Worm (Caenorhabditis elegans) whole organism, early embryonic: ENCODE results near the gene byn-1.

Source experiments
- B0310.2 ChIP-seq: sonication (generic microtip); optimal IDR thresholded peaks from 2 replicates; lab custom pipeline; 2016; ENCODE audit warnings: mild to moderate bottlenecking, missing genetic modification characterization, missing compliant biosample characterization
- F13C5.2 ChIP-seq: sonication (generic microtip); optimal IDR thresholded peaks from 2 replicates; lab custom pipeline; 2017; ENCODE audit warnings: mild to moderate bottlenecking, missing genetic modification characterization, inconsistent platforms, missing compliant biosample characterization
- aly-1 ChIP-seq: sonication (generic microtip); optimal IDR thresholded peaks from 2 replicates; lab custom pipeline; 2016; ENCODE audit warnings: missing genetic modification characterization, missing compliant biosample characterization
- ama-1 ChIP-seq: fragments of 150-350 bp; optimal IDR thresholded peaks from 2 replicates; lab custom pipeline; 2014
- ceh-13 ChIP-seq: fragments of 200-800 bp; sonication (Bioruptor generic); optimal IDR thresholded peaks from 2 replicates; lab custom pipeline; 2018; ENCODE audit warnings: mild to moderate bottlenecking, missing genetic modification characterization, missing compliant biosample characterization
- ceh-36 ChIP-seq: sonication (generic microtip); optimal IDR thresholded peaks from 2 replicates; lab custom pipeline; 2016; ENCODE audit warnings: missing genetic modification characterization, inconsistent platforms, missing compliant biosample characterization
- ets-7 ChIP-seq: sonication (generic microtip); optimal IDR thresholded peaks from 2 replicates; lab custom pipeline; 2016; ENCODE audit warnings: missing genotype, missing genetic modification characterization, missing compliant biosample characterization
- flt-1 ChIP-seq: fragments of 200-800 bp; sonication (Bioruptor generic); IDR thresholded peaks from 2 replicates; pipeline ENCODE4 v1.3.6; 2022; ENCODE audit warnings: missing genetic modification characterization, missing compliant biosample characterization
- hmbx-1 ChIP-seq: sonication (generic microtip); optimal IDR thresholded peaks from 2 replicates; lab custom pipeline; 2016; ENCODE audit warnings: mild to moderate bottlenecking, missing genetic modification characterization, missing compliant biosample characterization
- hmg-4 ChIP-seq: fragments of 200-800 bp; sonication (Bioruptor generic); optimal IDR thresholded peaks from 2 replicates; lab custom pipeline; 2018; ENCODE audit warnings: mild to moderate bottlenecking, missing genetic modification characterization, missing compliant biosample characterization
- hnd-1 ChIP-seq: sonication (generic microtip); optimal IDR thresholded peaks from 2 replicates; lab custom pipeline; 2016; ENCODE audit warnings: missing genetic modification characterization, missing compliant biosample characterization
- pes-1 ChIP-seq: fragments of 200-800 bp; sonication (Bioruptor generic); IDR thresholded peaks from 2 replicates; pipeline ENCODE4 v1.3.6; 2022; ENCODE audit warnings: missing genetic modification reagents, missing genetic modification characterization, missing compliant biosample characterization
- scrt-1 ChIP-seq: fragments of 200-800 bp; sonication (Bioruptor generic); IDR thresholded peaks from 2 replicates; pipeline ENCODE4 v1.3.6; 2022; ENCODE audit warnings: missing genetic modification characterization, missing compliant biosample characterization
- sea-1 ChIP-seq: fragments of 200-800 bp; sonication (Bioruptor generic); conservative IDR thresholded peaks from 2 replicates; pipeline ENCODE4 v1.3.6; 2022; ENCODE audit warnings: missing genetic modification characterization, missing compliant biosample characterization
- tbx-11 ChIP-seq: fragments of 200-800 bp; sonication (Bioruptor generic); IDR thresholded peaks from 2 replicates; pipeline ENCODE4 v1.3.6; 2022; ENCODE audit warnings: missing genetic modification characterization, missing compliant biosample characterization
- tbx-37 ChIP-seq: fragments of 200-800 bp; sonication (Bioruptor generic); conservative IDR thresholded peaks from 2 replicates; pipeline ENCODE4 v1.3.6; 2022; ENCODE audit warnings: missing genetic modification reagents, missing genetic modification characterization, missing compliant biosample characterization
- tra-4 ChIP-seq: sonication (generic microtip); optimal IDR thresholded peaks from 2 replicates; lab custom pipeline; 2017; ENCODE audit warnings: missing genetic modification characterization, missing compliant biosample characterization

Gene byn-1

ce11 chrIII:6945747-6946146 lies 13.9 kb downstream of the byn-1 start, which contains the start of gene abu-13:
abu-13 (minus strand) TSS chrIII:6945898.
- TF ChIP-seq hnd-1 (tag; lab: Kevin White, UChicago): no peak
- TF ChIP-seq B0310.2: no peak
- TF ChIP-seq aly-1 (tag; lab: Kevin White, UChicago): no peak

- TF ChIP-seq ceh-13 (GFP tag; lab: Kevin White, UChicago) (no peak), ama-1 (no peak), hnd-1 (tag; lab: Kevin White, UChicago) (no peak), flt-1 (GFP tag; lab: Robert Waterston, UW) (no peak), tbx-11 (GFP tag; lab: Robert Waterston, UW) (no peak), ceh-36 (tag; lab: Kevin White, UChicago) (no peak), sea-1 (GFP tag; lab: Robert Waterston, UW) (no peak), hmbx-1 (tag; lab: Kevin White, UChicago) (no peak), hmg-4 (GFP tag; lab: Kevin White, UChicago) (no peak), tra-4 (tag; lab: Kevin White, UChicago) (no peak), ets-7 (tag; lab: Kevin White, UChicago) (no peak), tbx-37 (GFP tag; lab: Robert Waterston, UW) (no peak), scrt-1 (no peak), pes-1 (GFP tag; lab: Robert Waterston, UW) (no peak), aly-1 (tag; lab: Kevin White, UChicago) (no peak), B0310.2 (no peak), F13C5.2 (tag; lab: Kevin White, UChicago) (no peak)
Observed at ce11 chrIII:6946382-6946781, 14.6 kb downstream of the byn-1 start, which contains the start of gene let-711. let-711 (plus strand) TSS chrIII:6946718.

ce11 chrIII:6947896-6948295 lies 16.1 kb downstream of the byn-1 start:
- TF ChIP-seq tra-4 (tag; lab: Kevin White, UChicago) (no peak), F13C5.2 (tag; lab: Kevin White, UChicago) (no peak), hnd-1 (tag; lab: Kevin White, UChicago) (no peak), tbx-37 (GFP tag; lab: Robert Waterston, UW) (no peak), aly-1 (tag; lab: Kevin White, UChicago) (no peak), flt-1 (GFP tag; lab: Robert Waterston, UW) (no peak), hmbx-1 (tag; lab: Kevin White, UChicago) (no peak), pes-1 (GFP tag; lab: Robert Waterston, UW) (no peak), ama-1 (no peak), ets-7 (tag; lab: Kevin White, UChicago) (no peak), sea-1 (GFP tag; lab: Robert Waterston, UW) (no peak), scrt-1 (no peak), B0310.2 (no peak), hmg-4 (GFP tag; lab: Kevin White, UChicago) (no peak), ceh-13 (GFP tag; lab: Kevin White, UChicago) (no peak), tbx-11 (GFP tag; lab: Robert Waterston, UW) (no peak), ceh-36 (tag; lab: Kevin White, UChicago) (no peak)

- TF ChIP-seq tbx-37 (GFP tag; lab: Robert Waterston, UW) (no peak), tra-4 (tag; lab: Kevin White, UChicago) (no peak), scrt-1 (no peak), pes-1 (GFP tag; lab: Robert Waterston, UW) (no peak), B0310.2 (no peak), hmbx-1 (tag; lab: Kevin White, UChicago) (no peak), sea-1 (GFP tag; lab: Robert Waterston, UW) (no peak), F13C5.2 (tag; lab: Kevin White, UChicago) (no peak), flt-1 (GFP tag; lab: Robert Waterston, UW) (no peak), ceh-36 (tag; lab: Kevin White, UChicago) (no peak), ceh-13 (GFP tag; lab: Kevin White, UChicago) (no peak), hnd-1 (tag; lab: Kevin White, UChicago) (no peak), ama-1 (no peak), hmg-4 (GFP tag; lab: Kevin White, UChicago) (no peak)
Observed at ce11 chrIII:6951435-6951834, 19.6 kb downstream of the byn-1 start.

- no peak for TF ChIP-seq ama-1
- TF ChIP-seq hmg-4 (GFP tag; lab: Kevin White, UChicago): no peak
- TF ChIP-seq hmbx-1 (tag; lab: Kevin White, UChicago): no peak
- TF ChIP-seq pes-1 (GFP tag; lab: Robert Waterston, UW): no peak
- no peak for TF ChIP-seq ceh-13 (GFP tag; lab: Kevin White, UChicago)
- TF ChIP-seq F13C5.2 (tag; lab: Kevin White, UChicago): no peak
- no peak for TF ChIP-seq aly-1 (tag; lab: Kevin White, UChicago)
- no peak for TF ChIP-seq B0310.2
- no peak for TF ChIP-seq tra-4 (tag; lab: Kevin White, UChicago)
- no peak for TF ChIP-seq sea-1 (GFP tag; lab: Robert Waterston, UW)
- no peak for TF ChIP-seq tbx-37 (GFP tag; lab: Robert Waterston, UW)
- TF ChIP-seq ets-7 (tag; lab: Kevin White, UChicago): no peak
- TF ChIP-seq hnd-1 (tag; lab: Kevin White, UChicago): no peak
- no peak for TF ChIP-seq tbx-11 (GFP tag; lab: Robert Waterston, UW)
- TF ChIP-seq ceh-36 (tag; lab: Kevin White, UChicago): no peak
Observed at ce11 chrIII:6953373-6953772, 21.6 kb downstream of the byn-1 start.

ce11 chrIII:6953978-6954377 lies 22.2 kb downstream of the byn-1 start:
- TF ChIP-seq ama-1: no peak
- no peak for TF ChIP-seq ceh-13 (GFP tag; lab: Kevin White, UChicago)
- TF ChIP-seq aly-1 (tag; lab: Kevin White, UChicago): no peak
- TF ChIP-seq flt-1 (GFP tag; lab: Robert Waterston, UW): no peak
- no peak for TF ChIP-seq pes-1 (GFP tag; lab: Robert Waterston, UW)
- TF ChIP-seq hnd-1 (tag; lab: Kevin White, UChicago): no peak
- no peak for TF ChIP-seq F13C5.2 (tag; lab: Kevin White, UChicago)

- no peak for TF ChIP-seq ceh-13 (GFP tag; lab: Kevin White, UChicago)
Observed at ce11 chrIII:6955766-6956165, 24.0 kb downstream of the byn-1 start.
